Fruit fly (Drosophila melanogaster) whole organism: ENCODE measurements around the gene DCTN5-p25.

ENCODE experiments used
- CG8478 ChIP-seq: fragments of >200 bp; optimal IDR thresholded peaks from 2 replicates; lab custom pipeline; 2018; ENCODE audit warnings: inconsistent platforms
- usp ChIP-seq: fragments of >200 bp; optimal IDR thresholded peaks from 2 replicates; lab custom pipeline; 2017; ENCODE audit warnings: missing biosample characterization, missing genetic modification characterization, mixed read lengths

DNA sequence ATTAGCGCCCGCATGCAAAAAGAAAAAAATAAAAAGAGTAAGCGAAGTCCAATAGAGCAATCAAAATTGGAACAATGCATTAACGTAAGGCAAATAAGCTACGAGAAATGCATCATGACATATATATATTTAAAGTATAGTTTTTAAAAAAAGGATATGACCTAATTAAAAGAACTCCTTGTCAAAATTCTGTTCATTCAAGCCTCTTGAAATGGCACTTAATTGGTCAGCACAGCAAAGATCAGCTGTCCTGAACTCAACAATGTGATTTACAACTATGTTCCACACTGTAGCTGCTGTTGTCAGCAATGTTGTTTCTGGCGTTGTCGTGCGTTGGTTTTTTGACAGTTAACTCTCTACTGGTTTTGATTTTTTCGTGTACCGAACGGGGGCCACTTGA, 3.7 kb upstream of the DCTN5-p25 start:
- TF ChIP-seq usp (GFP tag; lab: Kevin White, UChicago) (no peak), CG8478 (lab: Kevin White, UChicago) (no peak)
